Fruit fly (Drosophila melanogaster) whole organism, adult: Measurements from ENCODE around the gene CG46306.

Experiments
- CG11617 ChIP-seq: fragments of 200-800 bp; sonication (Bioruptor generic); optimal IDR thresholded peaks from 2 replicates; lab custom pipeline; 2017; ENCODE audit warnings: mild to moderate bottlenecking, missing biosample characterization, missing genetic modification reagents, missing genetic modification characterization
- CG12768 ChIP-seq: fragments of 200-800 bp; sonication (Bioruptor generic); optimal IDR thresholded peaks from 2 replicates; lab custom pipeline; 2017; ENCODE audit warnings: missing biosample characterization, missing genetic modification characterization, mild to moderate bottlenecking, moderate library complexity, missing genetic modification reagents
- CG14711 ChIP-seq: fragments of 200-800 bp; sonication (Bioruptor generic); optimal IDR thresholded peaks from 2 replicates; lab custom pipeline; 2018; ENCODE audit warnings: missing biosample characterization, mild to moderate bottlenecking, missing genetic modification characterization, moderate library complexity
- CG1620 ChIP-seq: fragments of 200-800 bp; sonication (Bioruptor generic); optimal IDR thresholded peaks from 2 replicates; lab custom pipeline; 2016; ENCODE audit warnings: missing biosample characterization, missing genetic modification characterization
- CG33017 ChIP-seq: fragments of 200-800 bp; sonication (Bioruptor generic); optimal IDR thresholded peaks from 2 replicates; lab custom pipeline; 2018; ENCODE audit warnings: missing biosample characterization, mild to moderate bottlenecking, missing genetic modification characterization, moderate library complexity
- CG5204 ChIP-seq: fragments of 200-800 bp; sonication (Bioruptor generic); optimal IDR thresholded peaks from 2 replicates; lab custom pipeline; 2016; ENCODE audit warnings: missing biosample characterization, missing genetic modification characterization
- CG7045 ChIP-seq: fragments of 200-800 bp; sonication (Bioruptor generic); optimal IDR thresholded peaks from 2 replicates; lab custom pipeline; 2017; ENCODE audit warnings: missing biosample characterization, mild to moderate bottlenecking, missing genetic modification characterization
- CG7101 ChIP-seq: fragments of 200-800 bp; sonication (Bioruptor generic); optimal IDR thresholded peaks from 2 replicates; lab custom pipeline; 2018; ENCODE audit warnings: missing biosample characterization, mild to moderate bottlenecking, missing genetic modification characterization, moderate library complexity
- Clk ChIP-seq: fragments of 200-800 bp; sonication (Bioruptor generic); optimal IDR thresholded peaks from 2 replicates; lab custom pipeline; 2017; ENCODE audit warnings: missing biosample characterization, missing genetic modification characterization
- Crg-1 ChIP-seq: fragments of 200-800 bp; sonication (Bioruptor generic); optimal IDR thresholded peaks from 2 replicates; lab custom pipeline; 2016; ENCODE audit warnings: missing biosample characterization, missing genetic modification characterization
- Hr96 ChIP-seq: fragments of 200-800 bp; sonication (Bioruptor generic); optimal IDR thresholded peaks from 2 replicates; lab custom pipeline; 2016; ENCODE audit warnings: missing biosample characterization, missing genetic modification characterization
- Mnt ChIP-seq: fragments of 200-800 bp; sonication (Bioruptor generic); optimal IDR thresholded peaks from 2 replicates; lab custom pipeline; 2016; ENCODE audit warnings: missing biosample characterization, mild to moderate bottlenecking, missing genetic modification characterization
- bab1 ChIP-seq: fragments of 200-800 bp; sonication (Bioruptor generic); optimal IDR thresholded peaks from 3 replicates; lab custom pipeline; 2019; ENCODE audit warnings: missing biosample characterization, mild to moderate bottlenecking, missing genetic modification characterization, moderate library complexity
- cic ChIP-seq: fragments of 200-800 bp; sonication (Bioruptor generic); optimal IDR thresholded peaks from 2 replicates; lab custom pipeline; 2017; ENCODE audit warnings: missing biosample characterization, mild to moderate bottlenecking, missing genetic modification characterization, moderate library complexity
- cnc ChIP-seq, 2 experiments: fragments of >200 bp; optimal IDR thresholded peaks; 2 replicates each; lab custom pipeline; 2017
- kay ChIP-seq: fragments of 200-800 bp; sonication (Bioruptor generic); peaks from one replicate; lab custom pipeline; 2016; ENCODE audit warnings: missing biosample characterization, missing genetic modification characterization, borderline replicate concordance
- ovo ChIP-seq: fragments of 200-800 bp; sonication (Bioruptor generic); optimal IDR thresholded peaks from 2 replicates; lab custom pipeline; 2016; ENCODE audit warnings: missing biosample characterization, missing genetic modification characterization
- pad ChIP-seq: fragments of 200-800 bp; sonication (Bioruptor generic); optimal IDR thresholded peaks from 3 replicates; lab custom pipeline; 2017; ENCODE audit warnings: missing biosample characterization, missing genetic modification characterization, mild to moderate bottlenecking, moderate library complexity, missing genetic modification reagents
- tj ChIP-seq: fragments of 200-800 bp; sonication (Bioruptor generic); optimal IDR thresholded peaks from 3 replicates; lab custom pipeline; 2017; ENCODE audit warnings: missing biosample characterization, mild to moderate bottlenecking, missing genetic modification characterization, moderate library complexity
- toe ChIP-seq: fragments of 200-800 bp; sonication (Bioruptor generic); optimal IDR thresholded peaks from 2 replicates; lab custom pipeline; 2016; ENCODE audit warnings: missing biosample characterization, missing genetic modification characterization

Gene CG46306

dm6 chrX:16816500-16816899, 18.8 kb downstream of the CG46306 start:
- TF ChIP-seq toe (GFP tag; lab: Kevin White, UChicago) (no peak), Mnt (GFP tag; lab: Kevin White, UChicago) (no peak), cnc (optimal IDR thresholded peaks at IDR 0.05; lab: Kevin White, UChicago) (no peak), pad (no peak), CG14711 (tag; lab: Kevin White, UChicago) (no peak), bab1 (GFP tag; lab: Kevin White, UChicago) (no peak), CG11617 (GFP tag; lab: Kevin White, UChicago) (no peak), CG7045 (GFP tag; lab: Kevin White, UChicago) (no peak), Clk (GFP tag; lab: Kevin White, UChicago) (no peak), CG7101 (no peak), ovo (GFP tag; lab: Kevin White, UChicago) (no peak), CG33017 (no peak), CG12768 (GFP tag; lab: Kevin White, UChicago) (no peak), kay (GFP tag; lab: Kevin White, UChicago) (no peak), Crg-1 (GFP tag; lab: Kevin White, UChicago) (no peak), Hr96 (GFP tag; lab: Kevin White, UChicago) (no peak), cic (no peak), CG5204 (GFP tag; lab: Kevin White, UChicago) (no peak), CG1620 (GFP tag; lab: Kevin White, UChicago) (no peak), tj (GFP tag; lab: Kevin White, UChicago) (no peak)

dm6 chrX:16815168-16815567, 20.2 kb downstream of the CG46306 start:
- TF ChIP-seq toe (GFP tag; lab: Kevin White, UChicago) (no peak), Mnt (GFP tag; lab: Kevin White, UChicago) (no peak), pad (no peak), CG33017 (no peak), CG7101 (no peak), kay (GFP tag; lab: Kevin White, UChicago) (no peak), Crg-1 (GFP tag; lab: Kevin White, UChicago) (no peak), cic (no peak), cnc (optimal IDR thresholded peaks at IDR 0.05; lab: Kevin White, UChicago) (no peak), CG5204 (GFP tag; lab: Kevin White, UChicago) (no peak), Hr96 (GFP tag; lab: Kevin White, UChicago) (no peak), Clk (GFP tag; lab: Kevin White, UChicago) (no peak), bab1 (GFP tag; lab: Kevin White, UChicago) (no peak), CG14711 (tag; lab: Kevin White, UChicago) (no peak), tj (GFP tag; lab: Kevin White, UChicago) (no peak), CG7045 (GFP tag; lab: Kevin White, UChicago) (no peak), CG12768 (GFP tag; lab: Kevin White, UChicago) (no peak), ovo (GFP tag; lab: Kevin White, UChicago) (no peak)

dm6 chrX:16814351-16814750, 21.0 kb downstream of the CG46306 start:
- TF ChIP-seq pad (no peak), bab1 (GFP tag; lab: Kevin White, UChicago) (peak; percentile 27)

- peak; percentile 5 for TF ChIP-seq bab1 (GFP tag; lab: Kevin White, UChicago)
- no peak for TF ChIP-seq cic
These were observed 22.1 kb downstream of the CG46306 start for dm6 chrX:16813226-16813625.

- TF ChIP-seq CG5204 (GFP tag; lab: Kevin White, UChicago) = no peak
- peak; percentile 14 for TF ChIP-seq CG7101
- no peak for TF ChIP-seq Crg-1 (GFP tag; lab: Kevin White, UChicago)
These were observed 24.0 kb downstream of the CG46306 start, which contains the start of gene CG4829 for dm6 chrX:16811213-16811749. Gene CG4829 (plus strand): TSS chrX:16811699.

dm6 chrX:16809093-16809492, 26.2 kb downstream of the CG46306 start:
- TF ChIP-seq cic (no peak), CG7045 (GFP tag; lab: Kevin White, UChicago) (no peak), CG7101 (no peak), CG1620 (GFP tag; lab: Kevin White, UChicago) (no peak), CG14711 (tag; lab: Kevin White, UChicago) (no peak), cnc (optimal IDR thresholded peaks at IDR 0.05; lab: Kevin White, UChicago) (no peak), Hr96 (GFP tag; lab: Kevin White, UChicago) (no peak), bab1 (GFP tag; lab: Kevin White, UChicago) (no peak), CG12768 (GFP tag; lab: Kevin White, UChicago) (no peak), Clk (GFP tag; lab: Kevin White, UChicago) (no peak), CG5204 (GFP tag; lab: Kevin White, UChicago) (no peak), Mnt (GFP tag; lab: Kevin White, UChicago) (no peak), toe (GFP tag; lab: Kevin White, UChicago) (no peak), kay (GFP tag; lab: Kevin White, UChicago) (no peak), ovo (GFP tag; lab: Kevin White, UChicago) (no peak), Crg-1 (GFP tag; lab: Kevin White, UChicago) (no peak), tj (GFP tag; lab: Kevin White, UChicago) (no peak), CG11617 (GFP tag; lab: Kevin White, UChicago) (no peak), CG33017 (no peak)

dm6 chrX:16808654-16809053, 26.7 kb downstream of the CG46306 start:
- TF ChIP-seq kay (GFP tag; lab: Kevin White, UChicago) (no peak), toe (GFP tag; lab: Kevin White, UChicago) (no peak), CG1620 (GFP tag; lab: Kevin White, UChicago) (no peak), bab1 (GFP tag; lab: Kevin White, UChicago) (no peak), CG11617 (GFP tag; lab: Kevin White, UChicago) (no peak), Crg-1 (GFP tag; lab: Kevin White, UChicago) (no peak), cnc (optimal IDR thresholded peaks at IDR 0.05; lab: Kevin White, UChicago) (no peak), CG33017 (no peak), tj (GFP tag; lab: Kevin White, UChicago) (no peak)
